Worm (Caenorhabditis elegans): ENCODE measurements around the gene phat-5.
A peak's percentile ranks its signal among the peaks of the same experiment; 100 is the strongest.

phat-5 gene

DNA sequence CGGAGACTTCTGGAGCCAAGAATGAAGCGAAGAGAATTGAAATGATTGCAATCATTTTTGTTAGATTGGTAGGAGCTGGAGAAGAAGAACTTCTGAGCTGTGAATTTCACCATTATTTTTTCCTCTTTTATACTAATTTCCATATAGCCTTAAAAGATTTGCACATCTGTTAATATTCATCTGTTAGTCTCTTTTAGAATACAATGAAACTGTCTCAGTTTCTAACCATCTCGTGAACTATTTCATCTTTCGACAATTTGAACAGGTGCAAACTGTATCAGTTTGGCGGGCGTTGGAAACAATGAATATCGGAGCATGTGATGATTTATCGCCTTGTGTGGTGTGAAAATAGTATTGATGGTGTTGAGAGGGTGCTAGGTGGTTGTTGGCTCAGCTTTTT, at the start of gene phat-5:
Gene phat-5, minus strand, starts transcription at position 101 of the 400 bp plus-strand sequence.
- TF ChIP-seq rnt-1 (tag; optimal IDR thresholded peaks at IDR 0.05) (no peak), K02D7.2 (tag; optimal IDR thresholded peaks at IDR 0.05) (no peak), sox-2 (GFP tag; IDR thresholded peaks at IDR 0.05) (no peak), unc-55 (GFP tag; optimal IDR thresholded peaks at IDR 0.05) (no peak), dmd-4 (tag; optimal IDR thresholded peaks at IDR 0.05; ENCODE audit: borderline replicate concordance) (no peak), hlh-6 (tag; optimal IDR thresholded peaks at IDR 0.05) (no peak), pha-2 (tag; optimal IDR thresholded peaks at IDR 0.05) (no peak), ceh-14 (tag; optimal IDR thresholded peaks at IDR 0.05) (no peak), elt-2 (tag; optimal IDR thresholded peaks at IDR 0.05) (no peak), syd-9 (tag; optimal IDR thresholded peaks at IDR 0.05) (no peak), fax-1 (tag; optimal IDR thresholded peaks at IDR 0.05) (no peak), pag-3 (tag; optimal IDR thresholded peaks at IDR 0.05; ENCODE audit: borderline replicate concordance) (no peak), ref-2 (tag; optimal IDR thresholded peaks at IDR 0.05) (no peak), ama-1 (optimal IDR thresholded peaks at IDR 0.05) (no peak), ceh-6 (GFP tag; optimal IDR thresholded peaks at IDR 0.05) (no peak), hlh-8 (tag; optimal IDR thresholded peaks at IDR 0.05) (no peak), che-1 (tag; optimal IDR thresholded peaks at IDR 0.05) (no peak), odd-2 (tag; optimal IDR thresholded peaks at IDR 0.05) (no peak)

DNA sequence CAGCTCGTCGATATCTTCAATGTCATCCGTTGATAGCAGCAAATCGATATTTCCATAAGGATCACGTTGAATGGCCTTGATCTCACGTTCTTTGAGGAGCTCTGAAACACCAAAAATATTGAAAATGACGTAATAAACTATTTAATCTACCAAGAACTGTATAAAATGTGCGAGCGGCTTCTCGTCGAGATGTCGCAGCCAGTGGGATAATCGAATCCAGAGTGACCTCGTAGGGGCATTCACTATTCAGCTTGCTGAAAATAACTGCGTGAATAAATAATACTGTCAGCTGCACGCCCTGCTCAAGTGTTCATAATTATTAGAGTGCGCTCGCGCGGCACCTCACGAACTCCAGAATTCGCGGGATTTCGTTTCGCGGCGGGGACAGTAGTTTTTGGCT, 47.8 kb upstream of the phat-5 start, which contains the start of gene Y45G5AM.7:
Gene Y45G5AM.7, minus strand, starts transcription at position 101 of the 400 bp plus-strand sequence.
- no peak for TF ChIP-seq elt-4 (tag; optimal IDR thresholded peaks at IDR 0.05)
- TF ChIP-seq dmd-4 (tag; optimal IDR thresholded peaks at IDR 0.05; ENCODE audit: borderline replicate concordance) = no peak
- no peak for TF ChIP-seq ttx-3 (tag; optimal IDR thresholded peaks at IDR 0.05)
- TF ChIP-seq pros-1 (tag; optimal IDR thresholded peaks at IDR 0.05) = no peak
- TF ChIP-seq elt-2 (tag; optimal IDR thresholded peaks at IDR 0.05) = no peak
- no peak for TF ChIP-seq eyg-1 (tag; optimal IDR thresholded peaks at IDR 0.05)

DNA sequence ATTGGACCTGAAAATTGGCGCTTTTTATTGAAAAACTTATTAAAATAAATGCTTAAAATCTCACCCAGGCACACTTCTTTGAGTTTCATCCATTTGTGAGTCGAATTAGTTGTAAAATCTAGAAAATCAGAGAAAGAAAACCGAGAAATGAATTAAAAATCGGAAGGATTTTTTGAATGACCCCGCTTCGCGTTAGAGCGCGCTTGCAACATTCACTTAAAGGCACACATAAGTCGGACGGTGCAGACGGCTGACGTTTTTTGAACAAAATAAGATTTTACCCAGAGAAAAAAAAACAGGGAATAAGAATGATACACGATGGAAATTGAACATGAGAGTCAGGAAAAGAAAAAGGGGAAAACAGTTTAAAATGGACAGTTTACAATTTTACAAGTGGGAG, 47.3 kb upstream of the phat-5 start:
- TF ChIP-seq nfya-1 (tag; optimal IDR thresholded peaks at IDR 0.05) (peak; percentile 2), ceh-6 (GFP tag; optimal IDR thresholded peaks at IDR 0.05) (no peak), ttx-3 (tag; optimal IDR thresholded peaks at IDR 0.05) (no peak), nhr-232 (tag; optimal IDR thresholded peaks at IDR 0.05) (no peak), gmeb-2 (tag; optimal IDR thresholded peaks at IDR 0.05) (no peak), odd-2 (tag; optimal IDR thresholded peaks at IDR 0.05) (no peak)

DNA sequence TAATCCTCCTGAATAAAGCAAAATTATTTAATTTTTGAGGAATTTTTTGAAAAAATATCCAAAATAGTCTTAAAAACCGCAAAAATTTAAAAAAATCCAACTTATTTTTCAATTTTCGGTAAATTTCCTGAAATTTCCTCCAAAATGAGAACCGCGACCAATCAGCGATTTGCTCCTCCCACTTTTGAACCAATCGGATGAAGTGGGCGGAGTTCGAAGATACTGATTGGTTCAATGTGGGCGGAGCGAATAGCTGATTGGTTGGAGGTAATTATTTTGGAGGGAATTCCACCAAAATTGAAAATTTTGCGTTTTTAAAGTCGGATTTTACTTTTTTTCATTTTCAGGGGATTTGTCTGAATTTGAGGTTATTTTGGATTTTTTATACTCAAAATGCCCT, 45.7 kb upstream of the phat-5 start:
- TF ChIP-seq nfya-1 (tag; optimal IDR thresholded peaks at IDR 0.05) = peak; percentile 97
- TF ChIP-seq pha-2 (tag; optimal IDR thresholded peaks at IDR 0.05) = no peak

DNA sequence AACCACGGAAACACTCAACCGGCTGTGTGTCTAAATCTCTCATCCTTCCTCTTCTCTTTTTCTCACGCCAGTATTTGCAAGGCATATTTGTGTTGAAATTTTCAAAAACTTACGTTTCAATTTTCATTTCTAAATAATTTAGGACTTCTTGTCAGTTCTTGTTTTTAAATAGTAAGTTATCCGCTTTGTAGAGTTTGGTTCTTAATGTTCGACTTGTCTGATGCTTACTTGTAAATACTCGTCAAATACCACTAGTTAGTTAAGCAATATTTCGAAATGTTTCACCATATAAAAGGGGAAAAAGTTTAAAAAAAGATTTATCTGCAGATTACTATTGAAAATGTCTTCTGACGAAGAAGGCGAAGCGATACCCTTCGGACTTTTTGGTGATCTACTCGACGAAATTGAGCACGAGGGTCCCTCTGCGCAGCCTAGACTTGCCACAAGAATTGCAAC, 42.2 kb upstream of the phat-5 start, which contains the start of gene Y45G5AM.3:
Gene Y45G5AM.3, plus strand, starts transcription at position 51 of the 456 bp plus-strand sequence.
- TF ChIP-seq ceh-34 (tag; optimal IDR thresholded peaks at IDR 0.05) (no peak), ceh-30 (tag; optimal IDR thresholded peaks at IDR 0.05) (no peak), dve-1 (tag; optimal IDR thresholded peaks at IDR 0.05) (no peak)

DNA sequence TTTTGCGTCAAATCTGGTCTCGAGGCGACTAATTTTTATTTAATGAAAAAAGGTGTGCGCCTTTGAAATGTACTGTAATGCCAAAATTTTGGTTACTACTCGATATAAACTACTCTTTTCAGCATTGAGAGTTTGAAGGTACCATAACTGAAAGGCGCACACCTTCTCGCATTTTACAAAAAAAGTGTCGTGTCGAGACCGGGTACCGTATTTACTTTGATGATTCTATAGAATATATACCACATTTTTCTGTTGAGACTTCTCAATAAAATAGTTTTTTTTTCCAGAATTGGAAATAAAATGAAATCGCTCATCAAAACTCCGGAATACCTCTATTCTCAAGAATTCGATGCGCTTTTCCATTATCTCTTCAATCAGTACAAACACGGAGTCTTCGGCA, 40.6 kb upstream of the phat-5 start, which contains the start of gene Y45G5AM.4:
Gene Y45G5AM.4, plus strand, starts transcription at position 301 of the 400 bp plus-strand sequence.
- TF ChIP-seq pat-9 (tag; optimal IDR thresholded peaks at IDR 0.05) = no peak
- TF ChIP-seq dmd-4 (tag; optimal IDR thresholded peaks at IDR 0.05; ENCODE audit: borderline replicate concordance) = no peak
- TF ChIP-seq mec-3 (tag; optimal IDR thresholded peaks at IDR 0.05; ENCODE audit: borderline replicate concordance) = no peak
- no peak for TF ChIP-seq npax-4 (tag; optimal IDR thresholded peaks at IDR 0.05)
- TF ChIP-seq fkh-6 (tag; optimal IDR thresholded peaks at IDR 0.05) = no peak
- TF ChIP-seq fkh-10 (GFP tag; optimal IDR thresholded peaks at IDR 0.05) = no peak
- no peak for TF ChIP-seq zip-5 (tag; optimal IDR thresholded peaks at IDR 0.05)

All from whole organism, late embryonic.